Fruit fly (Drosophila melanogaster) whole organism, embryonic: ENCODE results near the gene Unc-115b.

ENCODE experiments used
- Abd-B ChIP-seq: fragments of 200-800 bp; sonication (Bioruptor generic); optimal IDR thresholded peaks from 2 replicates; lab custom pipeline; 2018; ENCODE audit warnings: missing biosample characterization, mild to moderate bottlenecking, missing genetic modification characterization, moderate library complexity
- Antp ChIP-seq: fragments of 200-800 bp; sonication (Bioruptor generic); optimal IDR thresholded peaks from 3 replicates; lab custom pipeline; 2016; ENCODE audit warnings: missing biosample characterization, missing genetic modification characterization
- BEAF-32 ChIP-seq: fragments of 200-800 bp; sonication (Bioruptor generic); optimal IDR thresholded peaks from 3 replicates; lab custom pipeline; 2017; ENCODE audit warnings: missing biosample characterization, missing genetic modification characterization, mild to moderate bottlenecking, moderate library complexity, missing genetic modification reagents
- CHES-1-like ChIP-seq: fragments of 200-800 bp; sonication (Bioruptor generic); optimal IDR thresholded peaks from 2 replicates; lab custom pipeline; 2016; ENCODE audit warnings: missing biosample characterization, missing genetic modification characterization
- ERR ChIP-seq: fragments of 200-800 bp; sonication (Bioruptor generic); optimal IDR thresholded peaks from 2 replicates; lab custom pipeline; 2016; ENCODE audit warnings: missing biosample characterization, missing genetic modification characterization
- Hr39 ChIP-seq: fragments of >200 bp; optimal IDR thresholded peaks from 2 replicates; lab custom pipeline; 2017
- Hr51 ChIP-seq, 2 experiments: fragments of 200-800 bp; sonication (Bioruptor generic); optimal IDR thresholded peaks; 2 replicates in 1 of 2; 3 replicates in 1 of 2; lab custom pipeline; 2016 to 2018; ENCODE audit warnings: missing biosample characterization in 2 of 2, missing genetic modification characterization in 2 of 2, mild to moderate bottlenecking in 1 of 2, moderate library complexity in 1 of 2
- Rfx ChIP-seq: fragments of 200-800 bp; sonication (Bioruptor generic); IDR thresholded peaks from 2 replicates; pipeline ENCODE4 v1.3.6; 2022; ENCODE audit warnings: missing biosample characterization, missing genetic modification characterization
- amos ChIP-seq: fragments of 200-800 bp; sonication (Bioruptor generic); IDR thresholded peaks from 2 replicates; pipeline ENCODE4 v1.3.6; 2022; ENCODE audit warnings: missing biosample characterization, missing genetic modification characterization; ENCODE audit not compliant: partially characterized antibody
- ato ChIP-seq: fragments of 200-800 bp; sonication (Bioruptor generic); IDR thresholded peaks from 2 replicates; pipeline ENCODE4 v1.3.6; 2022; ENCODE audit warnings: missing biosample characterization, missing genetic modification characterization; ENCODE audit not compliant: partially characterized antibody
- insv ChIP-seq, 2 experiments: fragments of 200-800 bp; sonication (Bioruptor generic); optimal IDR thresholded peaks; 3 replicates each; lab custom pipeline; 2016 to 2018; ENCODE audit warnings: missing biosample characterization in 2 of 2, missing genetic modification characterization in 2 of 2
- tx ChIP-seq: fragments of 200-800 bp; sonication (Bioruptor generic); optimal IDR thresholded peaks from 2 replicates; lab custom pipeline; 2016; ENCODE audit warnings: missing biosample characterization, missing genetic modification characterization
- zf30C ChIP-seq: fragments of 200-800 bp; sonication (Bioruptor generic); optimal IDR thresholded peaks from 3 replicates; lab custom pipeline; 2018; ENCODE audit warnings: missing biosample characterization, mild to moderate bottlenecking, missing genetic modification characterization
- zfh1 ChIP-seq: fragments of 200-800 bp; sonication (Bioruptor generic); IDR thresholded peaks from 3 replicates; pipeline ENCODE4 v1.3.6; 2022; ENCODE audit warnings: missing biosample characterization, missing genetic modification characterization

- TF ChIP-seq Hr51 (GFP tag; optimal IDR thresholded peaks at IDR 0.05; lab: Kevin White, UChicago) (no peak), CHES-1-like (no peak), amos (GFP tag; lab: Robert Waterston, UW) (no peak), ato (GFP tag; lab: Robert Waterston, UW) (no peak), Hr39 (lab: Kevin White, UChicago) (no peak), Antp (no peak), BEAF-32 (GFP tag; lab: Kevin White, UChicago) (no peak), ERR (no peak), zfh1 (GFP tag; lab: Robert Waterston, UW) (no peak), insv (GFP tag; optimal IDR thresholded peaks at IDR 0.05; lab: Kevin White, UChicago) (no peak), Rfx (GFP tag; lab: Robert Waterston, UW) (no peak), Abd-B (no peak), zf30C (GFP tag; lab: Kevin White, UChicago) (no peak), tx (GFP tag; lab: Kevin White, UChicago) (no peak)
These were observed 40.6 kb upstream of the Unc-115b start, which contains the start of gene alphaTub85E for dm6 chr3R:9733150-9733549.
